Fruit fly (Drosophila melanogaster) whole organism: ENCODE results near the gene CG13919.

Experiments
- CG8478 ChIP-seq: fragments of >200 bp; optimal IDR thresholded peaks from 2 replicates; lab custom pipeline; 2018; ENCODE audit warnings: inconsistent platforms
- Dll ChIP-seq: fragments of >200 bp; optimal IDR thresholded peaks from 2 replicates; lab custom pipeline; 2017
- EcR ChIP-seq, 2 experiments: fragments of >200 bp; optimal IDR thresholded peaks; 2 replicates each; lab custom pipeline; 2017; ENCODE audit warnings: missing biosample characterization in 2 of 2, missing genetic modification characterization in 2 of 2, missing genetic modification reagents in 2 of 2
- pan ChIP-seq: fragments of >200 bp; optimal IDR thresholded peaks from 2 replicates; lab custom pipeline; 2017
- psq ChIP-seq: fragments of >200 bp; optimal IDR thresholded peaks from 2 replicates; lab custom pipeline; 2017
- usp ChIP-seq: fragments of >200 bp; optimal IDR thresholded peaks from 2 replicates; lab custom pipeline; 2017; ENCODE audit warnings: missing biosample characterization, missing genetic modification characterization, mixed read lengths

The CG13919 gene

DNA sequence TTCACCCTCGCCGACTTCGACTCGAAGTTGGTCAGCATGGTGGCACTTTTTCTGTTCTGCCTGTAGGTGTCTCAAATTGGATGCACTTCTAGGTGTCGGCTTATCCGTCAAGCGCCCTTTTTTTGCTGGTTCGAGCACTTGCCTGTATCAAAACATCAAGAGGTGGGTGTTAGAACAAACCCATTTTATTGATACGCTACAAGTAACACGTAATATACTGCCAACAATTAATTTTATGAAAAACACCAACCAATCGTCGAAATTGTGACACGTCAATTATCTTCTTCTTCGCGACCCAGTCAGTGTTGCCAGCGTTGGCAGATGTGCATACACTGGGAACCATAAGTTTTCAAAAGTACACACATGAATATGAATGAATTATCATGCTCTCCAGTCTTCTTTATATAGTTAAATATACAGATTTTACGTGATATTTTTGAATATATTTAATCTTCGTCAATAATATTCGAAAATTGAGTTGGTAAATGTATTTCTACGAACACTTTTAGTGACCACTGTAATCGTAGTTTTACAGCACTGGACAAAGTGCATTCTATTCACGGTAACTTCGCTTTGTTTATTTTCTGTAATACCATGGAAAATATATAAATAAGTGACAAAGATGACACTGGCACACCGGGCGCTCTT, at the start of gene CG13919, which contains the start of gene alphaCOP:
CG13919 (plus strand) TSS at position 548 of the 648 bp plus-strand sequence.
alphaCOP (minus strand) TSS at position 280 of the 648 bp plus-strand sequence.
- TF ChIP-seq CG8478 (lab: Kevin White, UChicago) (no peak), psq (no peak), usp (no peak), Dll (no peak), EcR (GFP tag; optimal IDR thresholded peaks at IDR 0.05; lab: Kevin White, UChicago) (no peak), pan (no peak)

DNA sequence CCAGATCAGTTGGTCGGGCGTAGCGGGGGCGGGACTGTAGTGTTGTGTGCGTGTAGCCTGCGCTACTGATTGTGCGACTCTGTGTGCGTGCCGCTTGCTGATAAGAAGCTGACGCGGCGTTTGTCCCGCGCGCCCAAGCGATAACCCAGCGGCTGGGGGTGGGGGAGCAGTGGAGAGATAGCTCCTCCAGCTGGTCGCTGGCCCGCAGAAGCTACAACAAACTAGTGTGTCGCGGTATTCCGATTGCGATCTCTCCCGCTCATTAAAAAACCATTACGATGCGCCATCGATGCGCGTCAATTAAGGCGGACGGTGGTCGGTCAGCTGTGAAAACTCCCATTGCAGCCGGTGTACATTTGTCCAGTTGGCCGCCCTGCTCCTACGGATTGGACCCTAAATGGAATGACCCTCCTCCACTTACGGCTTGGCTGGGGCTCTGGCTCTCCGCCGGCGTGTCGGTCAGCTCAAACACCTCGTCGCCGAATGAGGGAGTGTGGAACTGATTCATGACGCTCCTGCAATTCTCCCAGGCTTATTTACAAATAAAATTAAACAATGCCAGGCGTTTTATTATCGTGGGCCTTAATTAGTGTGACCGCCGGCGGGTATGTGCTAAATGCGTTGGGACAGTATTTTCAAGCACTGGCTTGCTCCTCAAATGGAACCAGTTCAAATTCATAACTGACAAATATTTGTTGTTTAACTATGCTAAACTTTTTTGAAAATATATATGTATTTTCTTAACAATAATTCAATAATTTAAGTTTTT, 43.0 kb upstream of the CG13919 start, which contains the start of gene CG12104:
CG12104 (minus strand) TSS at position 611 of the 769 bp plus-strand sequence.
- TF ChIP-seq usp: no peak
- no peak for TF ChIP-seq psq
- TF ChIP-seq EcR (GFP tag; optimal IDR thresholded peaks at IDR 0.05; lab: Kevin White, UChicago): no peak
- TF ChIP-seq CG8478 (lab: Kevin White, UChicago): no peak
- TF ChIP-seq Dll: no peak
- TF ChIP-seq pan: no peak

DNA sequence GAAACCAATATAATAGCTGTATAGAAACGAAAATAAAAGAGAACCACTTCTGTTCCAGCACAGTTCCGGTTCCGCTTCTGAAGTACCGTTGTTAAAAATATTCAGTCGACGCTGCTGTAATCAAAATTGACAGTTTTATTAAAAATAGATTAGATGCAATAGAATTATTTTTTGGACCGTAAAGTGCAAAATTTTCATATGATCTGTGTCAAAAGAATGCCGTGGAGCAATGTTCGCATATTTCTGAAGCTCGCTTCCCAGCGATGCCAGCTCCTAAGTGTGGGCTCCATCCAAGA, 42.5 kb upstream of the CG13919 start, which contains the start of the genes CG18170 and CG33791:
CG18170 (plus strand) TSS at position 122 of the 296 bp plus-strand sequence.
CG33791 (plus strand) TSS at position 122 of the 296 bp plus-strand sequence.
- TF ChIP-seq usp: no peak
- no peak for TF ChIP-seq CG8478 (lab: Kevin White, UChicago)
- TF ChIP-seq EcR (GFP tag; optimal IDR thresholded peaks at IDR 0.05; lab: Kevin White, UChicago): no peak
- no peak for TF ChIP-seq pan
- TF ChIP-seq psq: no peak
- no peak for TF ChIP-seq Dll

DNA sequence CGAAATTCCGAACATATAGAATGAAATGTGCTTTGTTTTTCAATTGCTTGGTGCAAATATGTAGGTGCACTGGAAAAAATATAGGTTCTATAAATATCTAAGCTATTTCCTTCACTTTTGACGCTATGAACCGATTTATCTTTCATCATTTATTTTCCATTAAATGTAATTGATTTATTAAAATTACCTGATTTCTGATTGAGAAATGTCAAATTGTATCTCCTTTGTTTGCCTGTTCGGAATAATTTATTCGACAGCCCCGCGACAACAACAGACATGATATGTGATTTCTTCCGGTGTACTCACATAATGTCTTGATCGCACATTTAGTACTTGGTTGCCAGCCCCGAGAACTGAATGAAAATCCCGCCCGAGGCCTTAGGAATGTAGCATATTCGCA, 35.7 kb upstream of the CG13919 start:
- TF ChIP-seq usp (no peak), psq (no peak), Dll (no peak), CG8478 (lab: Kevin White, UChicago) (no peak), pan (no peak), EcR (GFP tag; optimal IDR thresholded peaks at IDR 0.05; lab: Kevin White, UChicago) (no peak)

DNA sequence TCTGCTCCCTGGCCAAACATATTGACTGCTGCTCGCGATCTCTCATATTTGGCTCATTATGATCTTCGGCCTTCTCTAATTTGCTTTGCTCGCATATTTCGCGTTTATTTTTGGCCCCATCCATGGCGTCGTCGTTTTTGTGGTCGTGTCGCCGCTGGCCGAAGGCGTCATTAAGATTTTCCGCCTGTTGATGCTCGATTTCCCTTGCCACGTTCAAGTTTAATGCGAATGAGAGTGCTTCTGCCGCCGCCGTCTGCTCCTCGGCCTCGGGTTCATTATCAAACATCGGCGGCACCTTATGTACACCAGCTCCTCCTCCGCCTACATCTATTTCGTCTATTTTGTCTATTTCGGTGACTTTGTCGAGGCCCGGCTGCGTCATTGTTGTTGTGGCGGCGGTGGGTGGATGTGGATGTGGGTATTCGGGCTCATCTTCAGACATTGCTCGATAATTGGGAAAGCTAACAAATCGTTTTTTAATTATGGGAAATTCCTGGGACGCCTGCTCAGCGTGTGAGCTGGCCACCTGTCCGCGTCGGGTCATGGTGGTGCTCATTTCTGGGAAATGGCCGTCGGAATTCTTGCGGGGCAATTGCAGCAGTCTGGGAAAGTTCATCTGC, 30.7 kb upstream of the CG13919 start:
- TF ChIP-seq Dll (no peak), EcR (GFP tag; optimal IDR thresholded peaks at IDR 0.05; lab: Kevin White, UChicago) (no peak), pan (no peak), usp (no peak), CG8478 (lab: Kevin White, UChicago) (no peak), psq (no peak)

DNA sequence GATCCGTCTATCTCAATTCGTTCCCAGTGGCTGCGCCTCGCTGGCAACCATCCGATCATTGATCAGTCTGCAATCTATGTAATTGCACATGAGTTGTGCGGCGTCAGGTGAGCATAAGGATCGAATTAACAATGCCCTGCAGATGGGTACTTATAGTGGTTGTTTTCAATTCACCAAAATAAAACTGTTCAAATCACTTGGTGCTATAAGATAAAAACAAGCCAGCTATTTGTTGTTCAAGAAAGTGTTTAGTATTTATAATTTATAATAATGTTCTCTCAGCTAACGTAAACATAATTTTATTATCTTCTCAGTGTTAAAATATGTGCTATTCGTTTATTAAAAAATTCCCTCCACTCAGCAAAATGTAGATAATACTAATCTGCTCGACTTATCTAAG, 29.6 kb upstream of the CG13919 start, which contains the start of gene CG12105:
CG12105 (minus strand) TSS at position 101 of the 400 bp plus-strand sequence.
- TF ChIP-seq Dll (no peak), CG8478 (lab: Kevin White, UChicago) (no peak)

DNA sequence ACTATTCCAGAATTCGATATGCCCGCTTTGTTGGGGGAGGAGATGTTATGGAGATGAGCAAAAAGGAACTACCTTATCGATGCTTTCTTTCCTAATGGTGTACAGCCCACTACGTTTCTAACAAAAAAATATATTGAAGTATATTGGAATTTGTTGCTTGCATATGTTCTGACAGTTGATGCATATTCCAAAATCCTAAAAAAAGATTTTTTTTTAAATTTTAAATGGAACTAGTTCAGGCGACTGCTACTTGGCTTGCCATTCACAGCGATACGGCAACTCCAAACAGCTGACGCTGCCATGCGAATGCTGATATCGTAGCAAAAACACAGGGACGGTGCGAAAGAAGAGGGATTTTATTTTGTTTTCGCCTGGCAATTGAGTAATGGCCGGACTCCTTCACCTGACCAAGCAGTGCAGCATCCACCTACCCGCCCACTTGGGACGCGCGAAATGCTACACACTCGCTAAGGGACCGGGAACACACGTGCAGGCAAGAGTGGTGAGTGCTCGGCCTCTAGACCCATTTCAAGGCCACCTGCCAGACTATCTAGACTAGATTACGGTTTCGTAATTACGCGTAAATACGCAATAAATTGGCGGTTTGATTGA, 27.0 kb upstream of the CG13919 start, which contains the start of the genes CG13926, ABCB7 and CG33230:
CG13926 (minus strand) TSS at position 43 of the 612 bp plus-strand sequence.
ABCB7 (plus strand) TSS at position 299 of the 612 bp plus-strand sequence.
CG33230 (plus strand) TSS at position 299 of the 612 bp plus-strand sequence.
- TF ChIP-seq EcR (GFP tag; optimal IDR thresholded peaks at IDR 0.05; lab: Kevin White, UChicago): no peak
- TF ChIP-seq psq: no peak
- no peak for TF ChIP-seq usp

DNA sequence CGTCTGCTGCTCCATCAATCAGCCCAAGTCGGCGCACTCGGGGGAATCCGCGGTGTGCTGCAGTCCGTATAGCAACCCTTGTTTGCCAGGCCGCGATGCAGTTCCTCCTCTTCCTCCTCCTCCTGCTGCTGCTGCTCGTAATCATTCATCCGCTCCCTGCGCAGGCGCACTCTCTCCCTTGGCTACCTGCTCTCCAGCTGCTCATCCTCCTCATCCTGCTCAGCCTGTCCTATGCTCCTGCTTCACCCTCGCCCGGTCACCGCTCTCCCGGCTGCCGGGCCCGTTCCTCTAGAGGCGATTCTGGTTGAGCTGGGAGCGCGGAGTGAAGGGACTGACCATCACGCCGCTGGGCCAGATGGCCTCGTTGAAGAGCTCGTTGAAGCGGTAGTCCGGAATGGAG, 18.3 kb upstream of the CG13919 start:
- TF ChIP-seq Dll: no peak
- no peak for TF ChIP-seq pan
- no peak for TF ChIP-seq psq
- TF ChIP-seq CG8478 (lab: Kevin White, UChicago): no peak
- TF ChIP-seq usp: no peak
- no peak for TF ChIP-seq EcR (GFP tag; optimal IDR thresholded peaks at IDR 0.05; lab: Kevin White, UChicago)

DNA sequence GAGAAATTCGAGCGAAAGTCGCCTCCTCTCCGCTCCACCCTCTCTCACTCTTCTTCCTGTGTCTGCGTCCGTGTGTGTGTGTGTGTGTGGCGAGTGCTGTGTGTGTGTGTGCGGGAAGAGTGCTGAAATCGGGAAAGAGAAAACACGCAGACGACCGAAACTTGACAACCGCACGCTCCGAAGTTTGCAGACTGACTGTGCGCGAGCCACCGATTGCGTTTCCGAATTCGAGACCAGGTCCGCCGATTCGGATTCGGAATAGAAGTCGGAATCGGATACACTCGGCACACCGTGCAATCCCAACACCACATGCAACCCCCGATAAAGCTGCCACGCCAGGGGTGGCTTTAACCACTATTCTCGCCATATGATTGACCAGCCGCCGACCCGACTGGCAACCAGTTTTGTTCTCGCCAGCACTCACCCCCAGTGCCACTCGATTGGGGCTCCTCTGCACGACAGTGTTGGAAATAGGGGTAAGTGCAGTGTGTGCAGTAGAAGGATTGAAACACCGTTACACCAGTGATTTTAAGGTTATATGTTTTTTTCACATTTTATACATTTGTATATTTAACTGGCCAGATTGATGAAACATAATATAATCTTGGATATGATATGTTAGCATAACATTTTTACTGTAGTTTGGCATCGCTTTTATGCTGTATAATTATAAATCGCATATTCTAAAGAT, 16.9 kb upstream of the CG13919 start, which contains the start of gene CG13928:
CG13928 (minus strand) TSS at position 202 of the 691 bp plus-strand sequence.
- TF ChIP-seq pan: no peak
- no peak for TF ChIP-seq psq
- TF ChIP-seq EcR (GFP tag; optimal IDR thresholded peaks at IDR 0.05; lab: Kevin White, UChicago): no peak
- no peak for TF ChIP-seq CG8478 (lab: Kevin White, UChicago)

DNA sequence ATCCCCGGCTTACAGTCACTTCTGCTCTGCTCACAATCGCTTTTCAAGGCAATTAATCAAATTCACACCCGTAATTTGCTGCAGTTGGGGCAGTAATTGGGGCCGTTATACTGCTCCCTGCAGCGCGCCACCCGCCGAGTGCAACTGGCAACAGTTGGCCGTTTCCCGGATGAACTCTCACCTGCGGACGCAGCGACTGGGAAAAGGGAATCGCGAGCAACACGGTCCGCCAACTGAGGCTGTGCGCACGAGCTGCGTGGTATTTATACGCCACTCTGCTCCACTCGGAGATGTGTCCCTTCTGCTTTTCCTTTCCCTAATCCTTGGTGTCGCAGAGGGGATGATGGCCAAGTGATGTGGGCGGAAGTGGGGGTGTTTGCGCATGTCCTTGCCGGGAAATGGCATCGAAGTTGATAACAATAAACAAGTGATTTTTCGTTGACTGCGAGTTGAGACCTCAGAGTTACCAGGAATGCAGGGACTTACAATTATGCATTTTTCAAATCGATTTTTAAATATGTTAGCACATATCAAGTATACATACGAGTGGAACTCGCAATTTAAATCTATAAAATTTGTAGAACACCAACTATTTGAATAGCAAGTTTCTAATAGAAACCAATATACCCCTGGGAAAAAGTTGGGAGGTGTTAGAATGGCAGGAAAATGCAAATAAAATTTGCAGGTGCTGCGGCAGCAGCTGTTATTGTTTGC, 16.0 kb upstream of the CG13919 start, which contains the start of gene GC:
GC (minus strand) TSS at position 238 of the 714 bp plus-strand sequence.
- TF ChIP-seq usp (no peak), CG8478 (lab: Kevin White, UChicago) (no peak), pan (no peak), psq (no peak), Dll (no peak), EcR (GFP tag; optimal IDR thresholded peaks at IDR 0.05; lab: Kevin White, UChicago) (no peak)

DNA sequence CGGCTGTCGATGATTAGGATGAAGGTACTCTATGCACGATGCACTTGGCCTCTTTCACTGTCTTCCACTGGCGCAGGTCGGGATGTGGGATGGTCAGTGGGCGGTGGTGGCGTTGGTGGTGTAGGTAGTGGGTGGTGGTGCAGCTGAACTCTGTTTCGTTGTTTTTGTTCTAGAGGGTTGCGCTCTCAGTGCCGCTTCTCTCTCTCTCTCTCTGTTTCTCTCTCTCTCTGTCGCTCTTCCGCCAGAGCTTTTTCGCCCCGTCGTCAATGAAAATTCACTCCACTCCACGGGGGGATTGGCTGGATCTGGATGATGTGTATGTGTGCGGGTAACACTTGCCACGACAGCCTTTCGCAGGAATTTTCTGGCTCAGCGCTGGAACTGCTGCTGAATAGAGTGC, 8.4 kb upstream of the CG13919 start:
- TF ChIP-seq psq: no peak
- no peak for TF ChIP-seq usp
- TF ChIP-seq Dll: no peak
- TF ChIP-seq CG8478 (lab: Kevin White, UChicago): no peak
- no peak for TF ChIP-seq EcR (GFP tag; optimal IDR thresholded peaks at IDR 0.05; lab: Kevin White, UChicago)
- no peak for TF ChIP-seq pan
